Worm (Caenorhabditis elegans) whole organism, L1 larva: ENCODE data around the gene F40G9.17.

ENCODE experiments used
- C16A3.4 ChIP-seq: fragments of 150-350 bp; optimal IDR thresholded peaks from 2 replicates; lab custom pipeline; 2014; ENCODE audit warnings: missing biosample characterization, missing genetic modification characterization
- C34B4.2 ChIP-seq: sonication (generic microtip); optimal IDR thresholded peaks from 2 replicates; lab custom pipeline; 2017; ENCODE audit warnings: mild to moderate bottlenecking, missing genetic modification characterization, missing compliant biosample characterization
- Y116A8C.19 ChIP-seq: sonication (generic microtip); optimal IDR thresholded peaks from 2 replicates; lab custom pipeline; 2016; ENCODE audit warnings: missing compliant biosample characterization, missing genetic modification characterization, borderline replicate concordance
- alr-1 ChIP-seq: fragments of 200-800 bp; sonication (Bioruptor generic); optimal IDR thresholded peaks from 2 replicates; lab custom pipeline; 2018; ENCODE audit warnings: borderline replicate concordance, mild to moderate bottlenecking, missing genetic modification characterization, missing compliant biosample characterization
- ama-1 ChIP-seq: fragments of 150-350 bp; optimal IDR thresholded peaks from 2 replicates; lab custom pipeline; 2014
- blmp-1 ChIP-seq: fragments of 150-350 bp; optimal IDR thresholded peaks from 2 replicates; lab custom pipeline; 2014; ENCODE audit warnings: missing biosample characterization, missing genetic modification characterization
- ceh-8 ChIP-seq: fragments of 200-800 bp; sonication (Bioruptor generic); optimal IDR thresholded peaks from 2 replicates; lab custom pipeline; 2018; ENCODE audit warnings: mild to moderate bottlenecking, missing genetic modification characterization, moderate library complexity, missing compliant biosample characterization
- ceh-82 ChIP-seq, 3 experiments: fragments of 150-350 bp in 1 of 3; sonication (generic microtip) in 2 of 3; optimal IDR thresholded peaks; 2 replicates each; lab custom pipeline; 2014 to 2017; ENCODE audit warnings: missing biosample characterization in 3 of 3, missing genetic modification characterization in 3 of 3
- ceh-88 ChIP-seq: fragments of 200-800 bp; sonication (Bioruptor generic); IDR thresholded peaks from 2 replicates; pipeline ENCODE4 v1.3.6; 2022; ENCODE audit warnings: missing genetic modification characterization, missing compliant biosample characterization
- ceh-90 ChIP-seq: sonication (generic microtip); optimal IDR thresholded peaks from 2 replicates; lab custom pipeline; 2016; ENCODE audit warnings: missing genetic modification characterization, missing compliant biosample characterization
- ces-1 ChIP-seq: fragments of 150-350 bp; optimal IDR thresholded peaks from 2 replicates; lab custom pipeline; 2014; ENCODE audit warnings: missing biosample characterization, missing genetic modification reagents, missing genetic modification characterization
- dpl-1 ChIP-seq, 3 experiments: fragments of 150-350 bp in 2 of 3; sonication (generic microtip) in 1 of 3; optimal IDR thresholded peaks; 2 replicates each; lab custom pipeline; 2014 to 2017; ENCODE audit warnings: missing biosample characterization in 3 of 3, missing genetic modification characterization in 3 of 3, missing genetic modification reagents in 3 of 3
- efl-1 ChIP-seq, 4 experiments: fragments of 150-350 bp; optimal IDR thresholded peaks in 3 of 4; peaks in 1 of 4; 1 replicate in 1 of 4; 2 replicates in 3 of 4; lab custom pipeline; 2014; ENCODE audit warnings: missing biosample characterization in 2 of 4, missing genetic modification characterization in 2 of 4, missing genetic modification reagents in 2 of 4
- elt-3 ChIP-seq, 6 experiments: fragments of 150-350 bp in 1 of 6; sonication (generic microtip); optimal IDR thresholded peaks; 2 replicates each; lab custom pipeline; 2017 to 2018; ENCODE audit warnings: missing biosample characterization in 6 of 6, missing genetic modification characterization in 6 of 6, inconsistent platforms in 1 of 6
- fkh-10 ChIP-seq: sonication (generic microtip); optimal IDR thresholded peaks from 2 replicates; lab custom pipeline; 2017; ENCODE audit warnings: missing biosample characterization, missing genetic modification reagents, missing genetic modification characterization
- fkh-8 ChIP-seq: sonication (generic microtip); optimal IDR thresholded peaks from 2 replicates; lab custom pipeline; 2016; ENCODE audit warnings: mild to moderate bottlenecking, missing genetic modification characterization, missing compliant biosample characterization
- hpl-2 ChIP-seq: fragments of 150-350 bp; optimal IDR thresholded peaks from 2 replicates; lab custom pipeline; 2014; ENCODE audit warnings: missing biosample characterization, missing genetic modification reagents, missing genetic modification characterization
- isw-1 ChIP-seq: fragments of 200-800 bp; sonication (Bioruptor generic); IDR thresholded peaks from 2 replicates; pipeline ENCODE4 v1.3.6; 2022; ENCODE audit warnings: missing genetic modification characterization, missing compliant biosample characterization
- jun-1 ChIP-seq: fragments of 150-350 bp; optimal IDR thresholded peaks from 2 replicates; lab custom pipeline; 2014; ENCODE audit warnings: missing biosample characterization, missing genetic modification reagents, missing genetic modification characterization
- lin-13 ChIP-seq: fragments of 150-350 bp; optimal IDR thresholded peaks from 2 replicates; lab custom pipeline; 2014; ENCODE audit warnings: missing biosample characterization, missing genetic modification reagents, missing genetic modification characterization
- lin-14 ChIP-seq: fragments of 200-800 bp; sonication (Bioruptor generic); optimal IDR thresholded peaks from 2 replicates; lab custom pipeline; 2018; ENCODE audit warnings: mild to moderate bottlenecking, missing genetic modification characterization, moderate library complexity, missing compliant biosample characterization
- mab-9 ChIP-seq: fragments of 200-800 bp; sonication (Bioruptor generic); IDR thresholded peaks from 2 replicates; pipeline ENCODE4 v1.3.6; 2022; ENCODE audit warnings: missing genetic modification reagents, missing genetic modification characterization, missing compliant biosample characterization
- mef-2 ChIP-seq: fragments of 150-350 bp; optimal IDR thresholded peaks from 2 replicates; lab custom pipeline; 2014; ENCODE audit warnings: missing biosample characterization, missing genetic modification characterization
- nhr-12 ChIP-seq: sonication (generic microtip); optimal IDR thresholded peaks from 2 replicates; lab custom pipeline; 2017; ENCODE audit warnings: missing biosample characterization, missing genetic modification characterization
- nhr-19 ChIP-seq: fragments of 200-800 bp; sonication (Bioruptor generic); conservative IDR thresholded peaks from 2 replicates; pipeline ENCODE4 v1.3.6; 2022; ENCODE audit warnings: missing genetic modification characterization, missing compliant biosample characterization
- nhr-237 ChIP-seq: fragments of 150-350 bp; optimal IDR thresholded peaks from 2 replicates; lab custom pipeline; 2014; ENCODE audit warnings: missing biosample characterization, missing genetic modification characterization
- nhr-28 ChIP-seq: fragments of 150-350 bp; optimal IDR thresholded peaks from 2 replicates; lab custom pipeline; 2014; ENCODE audit warnings: missing biosample characterization, missing genetic modification characterization
- nhr-76 ChIP-seq: sonication (generic microtip); optimal IDR thresholded peaks from 2 replicates; lab custom pipeline; 2017; ENCODE audit warnings: missing biosample characterization, missing genetic modification characterization
- nhr-77 ChIP-seq: fragments of 150-350 bp; optimal IDR thresholded peaks from 2 replicates; lab custom pipeline; 2014; ENCODE audit warnings: missing biosample characterization, missing genetic modification characterization
- nhr-85 ChIP-seq: sonication (generic microtip); peaks from one replicate; lab custom pipeline; 2016; ENCODE audit warnings: missing genetic modification characterization, inconsistent platforms, missing compliant biosample characterization
- nhr-90 ChIP-seq: sonication (generic microtip); optimal IDR thresholded peaks from 2 replicates; lab custom pipeline; 2016; ENCODE audit warnings: mild to moderate bottlenecking, missing genetic modification characterization, missing compliant biosample characterization; ENCODE audit not compliant: poor library complexity
- pag-3 ChIP-seq: sonication (generic microtip); optimal IDR thresholded peaks from 2 replicates; lab custom pipeline; 2017; ENCODE audit warnings: missing genetic modification characterization, mild to moderate bottlenecking, missing compliant biosample characterization, antibody characterized with exemption, borderline replicate concordance; ENCODE audit not compliant: insufficient read depth
- pax-3 ChIP-seq: fragments of 200-800 bp; sonication (Bioruptor generic); optimal IDR thresholded peaks from 2 replicates; lab custom pipeline; 2018; ENCODE audit warnings: mild to moderate bottlenecking, missing genetic modification characterization, moderate library complexity, missing compliant biosample characterization
- pqm-1 ChIP-seq: sonication (generic microtip); optimal IDR thresholded peaks from 3 replicates; lab custom pipeline; 2017; ENCODE audit warnings: missing biosample characterization, missing genetic modification characterization
- skn-1 ChIP-seq: fragments of 150-350 bp; optimal IDR thresholded peaks from 2 replicates; lab custom pipeline; 2014; ENCODE audit warnings: missing biosample characterization, missing genetic modification characterization
- snu-23 ChIP-seq: sonication (generic microtip); optimal IDR thresholded peaks from 2 replicates; lab custom pipeline; 2016; ENCODE audit warnings: missing genetic modification characterization, missing compliant biosample characterization
- sptf-1 ChIP-seq: fragments of 150-350 bp; optimal IDR thresholded peaks from 2 replicates; lab custom pipeline; 2014; ENCODE audit warnings: missing biosample characterization, missing genetic modification characterization
- sup-37 ChIP-seq: fragments of 200-800 bp; sonication (Bioruptor generic); optimal IDR thresholded peaks from 2 replicates; lab custom pipeline; 2018; ENCODE audit warnings: mild to moderate bottlenecking, missing genetic modification characterization, missing compliant biosample characterization
- unc-30 ChIP-seq: sonication (generic microtip); optimal IDR thresholded peaks from 2 replicates; lab custom pipeline; 2017; ENCODE audit warnings: missing biosample characterization, missing genetic modification characterization
- unc-62 ChIP-seq: fragments of 150-350 bp; optimal IDR thresholded peaks from 2 replicates; lab custom pipeline; 2014; ENCODE audit warnings: missing biosample characterization, missing genetic modification reagents, missing genetic modification characterization
- unc-86 ChIP-seq: sonication (generic microtip); optimal IDR thresholded peaks from 2 replicates; lab custom pipeline; 2016; ENCODE audit warnings: missing genetic modification characterization, missing compliant biosample characterization
- unc-98 ChIP-seq: fragments of 200-800 bp; sonication (Bioruptor generic); IDR thresholded peaks from 2 replicates; pipeline ENCODE4 v1.3.6; 2022; ENCODE audit warnings: missing genetic modification characterization, missing compliant biosample characterization
- vab-15 ChIP-seq: sonication (generic microtip); optimal IDR thresholded peaks from 2 replicates; lab custom pipeline; 2017; ENCODE audit warnings: missing genotype, mild to moderate bottlenecking, missing genetic modification characterization, missing compliant biosample characterization
- xbp-1 ChIP-seq: sonication (generic microtip); optimal IDR thresholded peaks from 2 replicates; lab custom pipeline; 2016; ENCODE audit warnings: missing genetic modification characterization, missing compliant biosample characterization
- ztf-11 ChIP-seq, 2 experiments: sonication (generic microtip); optimal IDR thresholded peaks; 2 replicates each; lab custom pipeline; 2016 to 2017; ENCODE audit warnings: missing genetic modification characterization in 2 of 2, missing biosample characterization in 1 of 2, missing compliant biosample characterization in 1 of 2

The F40G9.17 gene

DNA sequence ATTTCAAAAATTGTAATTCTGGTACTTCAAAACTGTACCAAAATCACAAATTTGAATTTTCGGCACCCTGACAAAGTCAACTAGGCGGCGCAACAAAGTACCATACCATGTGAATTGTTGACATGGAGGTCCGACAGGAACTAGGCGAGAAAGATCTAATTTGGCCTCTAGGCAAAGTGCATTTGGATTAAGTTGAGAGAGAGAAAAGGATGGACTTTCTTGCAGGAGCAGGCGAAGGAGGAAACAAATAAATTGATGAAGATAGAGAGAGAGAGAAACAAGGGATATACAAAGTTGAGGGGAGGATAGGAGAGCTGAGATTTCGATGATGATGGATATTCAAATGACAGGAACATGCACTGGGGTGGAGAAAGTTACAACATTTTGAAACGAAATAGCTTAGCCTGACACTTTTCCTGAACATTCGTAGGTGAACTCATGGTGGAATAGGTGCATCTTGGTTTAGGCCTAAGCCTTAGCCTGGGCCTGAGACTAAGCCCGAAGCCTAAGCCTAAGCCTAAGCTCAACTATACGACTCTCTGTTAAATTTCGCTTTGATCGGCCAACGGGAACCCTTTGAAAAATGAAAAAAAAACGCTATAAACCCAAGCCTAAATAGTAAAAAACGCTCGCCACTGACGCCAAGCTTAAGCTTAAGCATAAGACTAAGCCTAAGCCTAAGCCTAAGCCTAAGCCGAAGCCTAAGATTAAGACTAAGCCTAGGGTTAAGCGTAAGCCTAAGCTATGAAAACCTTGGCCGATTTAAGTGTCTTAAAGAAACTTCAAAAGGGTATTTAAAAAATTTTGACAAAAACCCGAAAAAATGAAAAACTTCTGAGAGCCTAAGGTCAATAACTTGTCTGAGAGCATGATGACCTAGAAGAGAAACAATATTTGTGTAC is 14.8 kb downstream of the F40G9.17 start:
- TF ChIP-seq nhr-28 (tag; lab: Kevin White, UChicago) (no peak), alr-1 (tag; lab: Kevin White, UChicago) (no peak), fkh-10 (peak; percentile 59), sptf-1 (tag; lab: Kevin White, UChicago) (no peak), pax-3 (tag; lab: Kevin White, UChicago) (no peak)

DNA sequence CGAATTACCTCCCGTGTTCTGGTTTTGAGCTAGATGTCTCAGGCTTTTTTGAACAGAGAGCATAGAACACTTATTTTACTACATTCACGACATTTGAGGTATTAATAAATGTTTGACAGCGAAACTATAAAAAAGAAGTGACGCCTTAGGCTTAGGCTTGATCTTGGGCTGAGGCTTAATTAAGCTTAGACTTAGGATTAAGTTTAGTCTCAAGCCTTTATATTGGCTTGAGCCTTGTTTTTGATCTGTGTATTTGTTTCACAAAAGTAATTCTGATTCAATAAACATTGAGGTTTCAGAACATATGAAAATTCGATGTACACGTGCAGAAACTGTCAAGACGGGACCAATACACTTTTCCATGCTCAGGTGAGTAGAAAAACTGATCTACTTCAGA is 15.4 kb downstream of the F40G9.17 start, which contains the start of gene klp-20:
Gene klp-20 (plus strand): TSS at position 298 of the 397 bp plus-strand sequence.
- no peak for TF ChIP-seq pqm-1 (tag; lab: Kevin White, UChicago)
- TF ChIP-seq ceh-82 (tag; optimal IDR thresholded peaks at IDR 0.05; lab: Kevin White, UChicago), result no peak
- TF ChIP-seq nhr-237 (tag; lab: Kevin White, UChicago), result no peak
- no peak for TF ChIP-seq pag-3 (tag; lab: Kevin White, UChicago)
- TF ChIP-seq unc-62, result no peak
- TF ChIP-seq nhr-76 (tag; lab: Kevin White, UChicago), result no peak
- TF ChIP-seq nhr-12 (tag; lab: Kevin White, UChicago), result no peak
- no peak for TF ChIP-seq alr-1 (tag; lab: Kevin White, UChicago)
- TF ChIP-seq unc-30 (tag; lab: Kevin White, UChicago), result no peak
- TF ChIP-seq nhr-77 (tag; lab: Kevin White, UChicago), result no peak
- no peak for TF ChIP-seq C34B4.2 (tag; lab: Kevin White, UChicago)
- TF ChIP-seq hpl-2 (GFP tag; lab: Kevin White, UChicago), result no peak
- TF ChIP-seq ama-1 (lab: Kevin White, UChicago), result no peak
- TF ChIP-seq mef-2 (tag; lab: Kevin White, UChicago), result no peak
- TF ChIP-seq lin-13, result no peak
- TF ChIP-seq xbp-1 (tag; lab: Kevin White, UChicago), result no peak
- TF ChIP-seq ztf-11 (tag; optimal IDR thresholded peaks at IDR 0.05; lab: Kevin White, UChicago), result no peak
- TF ChIP-seq dpl-1 (GFP tag; optimal IDR thresholded peaks at IDR 0.05; lab: Kevin White, UChicago), result no peak

DNA sequence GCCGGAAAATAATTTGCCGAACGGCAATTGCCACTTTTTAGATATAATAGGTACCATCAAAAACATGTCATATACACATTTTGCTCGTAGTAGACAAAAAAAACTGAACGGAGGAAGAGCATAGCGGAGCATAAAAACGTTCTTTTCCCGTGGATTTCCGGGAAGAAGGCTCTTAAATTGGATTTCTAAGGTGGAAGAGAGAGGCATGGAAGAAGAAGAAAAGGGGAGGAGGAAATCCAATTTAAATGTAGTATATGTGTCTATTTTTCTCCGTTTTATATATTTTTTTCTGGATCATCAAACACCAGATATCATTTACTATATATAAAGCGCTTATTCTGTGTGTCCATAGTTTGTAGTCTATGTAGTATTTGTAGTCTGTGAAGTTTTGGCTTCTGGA is 17.1 kb downstream of the F40G9.17 start:
- TF ChIP-seq ces-1 (GFP tag; lab: Kevin White, UChicago), result no peak
- no peak for TF ChIP-seq unc-98
- TF ChIP-seq vab-15 (tag; lab: Kevin White, UChicago), result no peak
- no peak for TF ChIP-seq skn-1 (tag; lab: Kevin White, UChicago)
- no peak for TF ChIP-seq sup-37 (GFP tag; lab: Kevin White, UChicago)
- no peak for TF ChIP-seq jun-1 (tag; lab: Kevin White, UChicago)
- TF ChIP-seq pag-3 (tag; lab: Kevin White, UChicago), result no peak
- TF ChIP-seq fkh-8 (tag; lab: Kevin White, UChicago), result no peak
- TF ChIP-seq mab-9 (GFP tag; lab: Robert Waterston, UW), result no peak
- no peak for TF ChIP-seq nhr-19 (GFP tag; lab: Robert Waterston, UW)
- no peak for TF ChIP-seq ceh-8 (GFP tag; lab: Kevin White, UChicago)
- no peak for TF ChIP-seq isw-1 (GFP tag; lab: Robert Waterston, UW)
- TF ChIP-seq mef-2 (tag; lab: Kevin White, UChicago), result no peak
- TF ChIP-seq lin-14, result peak; percentile 31
- TF ChIP-seq ceh-90 (tag; lab: Kevin White, UChicago), result no peak
- TF ChIP-seq fkh-10, result peak; percentile 46

DNA sequence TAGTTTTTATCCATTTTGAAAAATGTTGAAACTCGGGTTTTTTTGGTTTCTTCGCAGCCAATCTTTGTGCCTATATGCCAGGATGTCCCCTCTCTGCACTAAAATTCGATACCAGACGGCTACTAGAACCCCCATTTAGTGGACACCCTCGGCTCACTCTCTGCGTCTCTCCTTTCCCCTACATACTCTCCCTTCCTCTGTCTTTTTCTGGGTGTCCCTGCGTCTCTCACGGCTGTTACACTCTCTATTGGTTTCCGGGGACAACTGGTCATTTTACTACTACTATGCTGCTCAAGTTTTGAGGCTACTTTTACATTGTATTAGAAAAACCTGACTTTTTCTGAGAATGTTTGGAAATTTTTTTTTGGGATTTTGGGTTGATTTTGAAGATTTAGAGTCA is 26.1 kb downstream of the F40G9.17 start:
- no peak for TF ChIP-seq Y116A8C.19 (tag; lab: Kevin White, UChicago)
- TF ChIP-seq nhr-77 (tag; lab: Kevin White, UChicago), result no peak
- no peak for TF ChIP-seq ceh-88 (GFP tag; lab: Robert Waterston, UW)
- TF ChIP-seq elt-3 (tag; optimal IDR thresholded peaks at IDR 0.05; lab: Kevin White, UChicago), result no peak
- TF ChIP-seq ceh-82 (tag; optimal IDR thresholded peaks at IDR 0.05; lab: Kevin White, UChicago), result peak in 1 of 3 experiments; percentile 32
- no peak for TF ChIP-seq nhr-85 (tag; lab: Kevin White, UChicago)
- TF ChIP-seq snu-23, result peak; percentile 5
- peak; percentile 43 for TF ChIP-seq fkh-8 (tag; lab: Kevin White, UChicago)
- TF ChIP-seq unc-86, result no peak
- peak; percentile 15 to 26 for TF ChIP-seq efl-1 (optimal IDR thresholded peaks at IDR 0.05; lab: Kevin White, UChicago)
- no peak for TF ChIP-seq efl-1 (GFP tag; optimal IDR thresholded peaks at IDR 0.05 in 1 of 2; lab: Kevin White, UChicago)
- TF ChIP-seq blmp-1 (tag; lab: Kevin White, UChicago), result no peak
- no peak for TF ChIP-seq C16A3.4
- TF ChIP-seq unc-98, result no peak
- TF ChIP-seq nhr-90 (tag; lab: Kevin White, UChicago), result no peak
